Worm (Caenorhabditis elegans) whole organism, mixed stage, embryonic: Measurements from ENCODE around the gene sdz-27.

Experiments
- bed-3 ChIP-seq: fragments of 200-800 bp; sonication (Bioruptor generic); optimal IDR thresholded peaks from 3 replicates; lab custom pipeline; 2018; ENCODE audit warnings: mild to moderate bottlenecking, missing genetic modification characterization, moderate library complexity, missing compliant biosample characterization
- blmp-1 ChIP-seq: fragments of 150-350 bp; optimal IDR thresholded peaks from 2 replicates; lab custom pipeline; 2014; ENCODE audit warnings: missing biosample characterization, missing genetic modification characterization
- ceh-39 ChIP-seq: fragments of 150-350 bp; optimal IDR thresholded peaks from 2 replicates; lab custom pipeline; 2014; ENCODE audit warnings: missing biosample characterization, missing genetic modification characterization
- ceh-43 ChIP-seq: fragments of 200-800 bp; sonication (Bioruptor generic); optimal IDR thresholded peaks from 2 replicates; lab custom pipeline; 2018; ENCODE audit warnings: mild to moderate bottlenecking, missing genetic modification characterization, moderate library complexity, missing compliant biosample characterization
- ceh-83 ChIP-seq: fragments of 200-800 bp; sonication (Bioruptor generic); optimal IDR thresholded peaks from 2 replicates; lab custom pipeline; 2018; ENCODE audit warnings: mild to moderate bottlenecking, missing genetic modification characterization, missing compliant biosample characterization
- ces-1 ChIP-seq: fragments of 150-350 bp; optimal IDR thresholded peaks from 2 replicates; lab custom pipeline; 2014; ENCODE audit warnings: missing biosample characterization, missing genetic modification reagents, missing genetic modification characterization
- cnd-1 ChIP-seq: fragments of 200-800 bp; sonication (Bioruptor generic); optimal IDR thresholded peaks from 2 replicates; lab custom pipeline; 2018; ENCODE audit warnings: mild to moderate bottlenecking, missing genetic modification characterization, missing compliant biosample characterization
- elt-1 ChIP-seq: sonication (generic microtip); optimal IDR thresholded peaks from 2 replicates; lab custom pipeline; 2017; ENCODE audit warnings: missing genetic modification characterization, mild to moderate bottlenecking, missing compliant biosample characterization, antibody characterized with exemption, moderate library complexity, borderline replicate concordance; ENCODE audit not compliant: insufficient read depth
- elt-3 ChIP-seq: fragments of 150-350 bp; optimal IDR thresholded peaks from 2 replicates; lab custom pipeline; 2014; ENCODE audit warnings: missing biosample characterization, missing genetic modification characterization
- flh-1 ChIP-seq: fragments of 200-800 bp; sonication (Bioruptor generic); optimal IDR thresholded peaks from 2 replicates; lab custom pipeline; 2018; ENCODE audit warnings: mild to moderate bottlenecking, missing genetic modification characterization, moderate library complexity, missing compliant biosample characterization
- ham-2 ChIP-seq: fragments of 200-800 bp; sonication (Bioruptor generic); optimal IDR thresholded peaks from 2 replicates; lab custom pipeline; 2018; ENCODE audit warnings: mild to moderate bottlenecking, missing genetic modification characterization, missing compliant biosample characterization
- hlh-1 ChIP-seq: fragments of 150-350 bp; optimal IDR thresholded peaks from 2 replicates; lab custom pipeline; 2014; ENCODE audit warnings: missing biosample characterization, missing genetic modification reagents, missing genetic modification characterization
- lin-13 ChIP-seq: fragments of 150-350 bp; optimal IDR thresholded peaks from 2 replicates; lab custom pipeline; 2014; ENCODE audit warnings: missing biosample characterization, missing genetic modification characterization
- lin-32 ChIP-seq: fragments of 200-800 bp; sonication (Bioruptor generic); optimal IDR thresholded peaks from 2 replicates; lab custom pipeline; 2018; ENCODE audit warnings: mild to moderate bottlenecking, missing genetic modification characterization, missing compliant biosample characterization
- lsy-2 ChIP-seq: fragments of 150-350 bp; optimal IDR thresholded peaks from 2 replicates; lab custom pipeline; 2014; ENCODE audit warnings: missing biosample characterization, missing genetic modification characterization
- mep-1 ChIP-seq: fragments of 150-350 bp; optimal IDR thresholded peaks from 2 replicates; lab custom pipeline; 2017; ENCODE audit warnings: missing biosample characterization, missing genetic modification reagents, missing genetic modification characterization, inconsistent platforms
- mls-2 ChIP-seq: sonication (generic microtip); optimal IDR thresholded peaks from 2 replicates; lab custom pipeline; 2016; ENCODE audit warnings: mild to moderate bottlenecking, missing genetic modification characterization, moderate library complexity, missing compliant biosample characterization
- nhr-12 ChIP-seq: fragments of 150-350 bp; optimal IDR thresholded peaks from 2 replicates; lab custom pipeline; 2014; ENCODE audit warnings: missing biosample characterization, missing genetic modification characterization
- nhr-2 ChIP-seq: fragments of 150-350 bp; optimal IDR thresholded peaks from 2 replicates; lab custom pipeline; 2014; ENCODE audit warnings: missing biosample characterization, missing genetic modification characterization
- nhr-237 ChIP-seq: fragments of 150-350 bp; optimal IDR thresholded peaks from 2 replicates; lab custom pipeline; 2014; ENCODE audit warnings: missing biosample characterization, missing genetic modification characterization
- nhr-28 ChIP-seq: fragments of 150-350 bp; optimal IDR thresholded peaks from 2 replicates; lab custom pipeline; 2014; ENCODE audit warnings: missing biosample characterization, missing genetic modification characterization
- nhr-76 ChIP-seq: sonication (generic microtip); optimal IDR thresholded peaks from 2 replicates; lab custom pipeline; 2017; ENCODE audit warnings: missing biosample characterization, missing genetic modification characterization
- sem-2 ChIP-seq: fragments of 200-800 bp; sonication (Bioruptor generic); optimal IDR thresholded peaks from 2 replicates; lab custom pipeline; 2018; ENCODE audit warnings: mild to moderate bottlenecking, missing genetic modification characterization, missing compliant biosample characterization
- snpc-4 ChIP-seq: fragments of 150-350 bp; optimal IDR thresholded peaks from 2 replicates; lab custom pipeline; 2014; ENCODE audit warnings: missing biosample characterization, missing genetic modification characterization
- unc-39 ChIP-seq: fragments of 150-350 bp; optimal IDR thresholded peaks from 2 replicates; lab custom pipeline; 2014; ENCODE audit warnings: missing biosample characterization, missing genetic modification characterization
- unc-62 ChIP-seq: fragments of 150-350 bp; optimal IDR thresholded peaks from 2 replicates; lab custom pipeline; 2014; ENCODE audit warnings: missing biosample characterization, missing genetic modification reagents, missing genetic modification characterization
- zip-8 ChIP-seq: fragments of 150-350 bp; optimal IDR thresholded peaks from 2 replicates; lab custom pipeline; 2014; ENCODE audit warnings: missing biosample characterization, missing genetic modification characterization
- ztf-11 ChIP-seq: fragments of 150-350 bp; optimal IDR thresholded peaks from 2 replicates; lab custom pipeline; 2014; ENCODE audit warnings: missing biosample characterization, missing genetic modification characterization

The sdz-27 gene

ce11 chrIV:11210781-11211256 is 24.0 kb downstream of the sdz-27 start, which contains the start of gene adk-1:
Gene adk-1 (minus strand): TSS chrIV:11210831.
- TF ChIP-seq blmp-1 (tag; lab: Kevin White, UChicago): no peak
- TF ChIP-seq nhr-12 (tag; lab: Kevin White, UChicago): no peak
- TF ChIP-seq lin-32 (GFP tag; lab: Kevin White, UChicago): no peak
- TF ChIP-seq sem-2 (GFP tag; lab: Kevin White, UChicago): no peak
- TF ChIP-seq flh-1 (GFP tag; lab: Kevin White, UChicago): no peak
- TF ChIP-seq cnd-1 (tag; lab: Kevin White, UChicago): no peak
- TF ChIP-seq nhr-28: no peak
- TF ChIP-seq ceh-43 (GFP tag; lab: Kevin White, UChicago): no peak
- no peak for TF ChIP-seq ces-1
- TF ChIP-seq ham-2 (GFP tag; lab: Kevin White, UChicago): no peak
- no peak for TF ChIP-seq unc-39 (tag; lab: Kevin White, UChicago)
- TF ChIP-seq mep-1 (tag; lab: Kevin White, UChicago): no peak
- no peak for TF ChIP-seq unc-62
- no peak for TF ChIP-seq ceh-39 (tag; lab: Kevin White, UChicago)
- TF ChIP-seq elt-1 (tag; lab: Kevin White, UChicago): no peak
- no peak for TF ChIP-seq snpc-4
- no peak for TF ChIP-seq nhr-76
- no peak for TF ChIP-seq lsy-2

- TF ChIP-seq nhr-2 (tag; lab: Kevin White, UChicago) (no peak), nhr-76 (no peak), ham-2 (GFP tag; lab: Kevin White, UChicago) (peak; percentile 84), ces-1 (no peak), bed-3 (GFP tag; lab: Kevin White, UChicago) (no peak), mls-2 (tag; lab: Kevin White, UChicago) (no peak), elt-1 (tag; lab: Kevin White, UChicago) (peak; percentile 94), snpc-4 (no peak), hlh-1 (tag; lab: Kevin White, UChicago) (no peak), unc-39 (tag; lab: Kevin White, UChicago) (no peak), blmp-1 (tag; lab: Kevin White, UChicago) (no peak)
Measured at ce11 chrIV:11211547-11211946, 24.7 kb downstream of the sdz-27 start.

- TF ChIP-seq nhr-237 (tag; lab: Kevin White, UChicago) (no peak), ztf-11 (no peak), bed-3 (GFP tag; lab: Kevin White, UChicago) (no peak), ceh-83 (GFP tag; lab: Kevin White, UChicago) (no peak), ham-2 (GFP tag; lab: Kevin White, UChicago) (no peak), lin-13 (no peak), mls-2 (tag; lab: Kevin White, UChicago) (no peak), elt-1 (tag; lab: Kevin White, UChicago) (no peak)
Measured at ce11 chrIV:11212978-11213377, 26.1 kb downstream of the sdz-27 start.

- TF ChIP-seq nhr-76 (no peak), sem-2 (GFP tag; lab: Kevin White, UChicago) (no peak), unc-39 (tag; lab: Kevin White, UChicago) (no peak), lin-13 (no peak), nhr-12 (tag; lab: Kevin White, UChicago) (no peak), hlh-1 (tag; lab: Kevin White, UChicago) (no peak)
Measured at ce11 chrIV:11218037-11218436, 31.2 kb downstream of the sdz-27 start, which contains the start of gene zip-6. Gene zip-6 (minus strand): TSS chrIV:11218137.

ce11 chrIV:11223878-11224277 is 37.0 kb downstream of the sdz-27 start, which contains the start of gene C29F4.3:
Gene C29F4.3 (minus strand): TSS chrIV:11223978.
- TF ChIP-seq hlh-1 (tag; lab: Kevin White, UChicago): no peak
- no peak for TF ChIP-seq ceh-83 (GFP tag; lab: Kevin White, UChicago)
- TF ChIP-seq elt-1 (tag; lab: Kevin White, UChicago): no peak
- TF ChIP-seq unc-39 (tag; lab: Kevin White, UChicago): no peak
- TF ChIP-seq lsy-2: no peak
- no peak for TF ChIP-seq elt-3
- TF ChIP-seq mep-1 (tag; lab: Kevin White, UChicago): no peak
- TF ChIP-seq nhr-2 (tag; lab: Kevin White, UChicago): no peak
- TF ChIP-seq flh-1 (GFP tag; lab: Kevin White, UChicago): no peak
- TF ChIP-seq nhr-237 (tag; lab: Kevin White, UChicago): no peak
- TF ChIP-seq lin-13: no peak
- TF ChIP-seq mls-2 (tag; lab: Kevin White, UChicago): no peak
- TF ChIP-seq ceh-39 (tag; lab: Kevin White, UChicago): no peak
- no peak for TF ChIP-seq nhr-28
- no peak for TF ChIP-seq bed-3 (GFP tag; lab: Kevin White, UChicago)
- no peak for TF ChIP-seq ztf-11
- TF ChIP-seq nhr-12 (tag; lab: Kevin White, UChicago): no peak
- no peak for TF ChIP-seq ceh-43 (GFP tag; lab: Kevin White, UChicago)
- no peak for TF ChIP-seq zip-8 (tag; lab: Kevin White, UChicago)
